Worm (Caenorhabditis elegans) whole organism, midembryonic: ENCODE measurements around the gene pat-9.

Experiments used
- T22C8.4 ChIP-seq: fragments of 200-800 bp; sonication (Bioruptor generic); IDR thresholded peaks from 2 replicates; pipeline ENCODE4 v1.3.6; 2022; ENCODE audit warnings: missing genetic modification characterization, missing compliant biosample characterization
- cog-1 ChIP-seq: sonication (generic microtip); optimal IDR thresholded peaks from 2 replicates; lab custom pipeline; 2016; ENCODE audit warnings: missing genetic modification characterization, missing compliant biosample characterization
- flt-1 ChIP-seq: fragments of 200-800 bp; sonication (Bioruptor generic); IDR thresholded peaks from 2 replicates; pipeline ENCODE4 v1.3.6; 2022; ENCODE audit warnings: missing genetic modification characterization, missing compliant biosample characterization
- klf-2 ChIP-seq: fragments of 200-800 bp; sonication (Bioruptor generic); conservative IDR thresholded peaks from 2 replicates; pipeline ENCODE4 v1.3.6; 2022; ENCODE audit warnings: missing genetic modification reagents, missing genetic modification characterization, missing compliant biosample characterization
- med-1 ChIP-seq: sonication (generic microtip); optimal IDR thresholded peaks from 2 replicates; lab custom pipeline; 2017; ENCODE audit warnings: missing genetic modification characterization, mild to moderate bottlenecking, missing compliant biosample characterization, antibody characterized with exemption, missing genetic modification reagents; ENCODE audit not compliant: insufficient read depth
- ref-1 ChIP-seq: fragments of 200-800 bp; sonication (Bioruptor generic); conservative IDR thresholded peaks from 2 replicates; pipeline ENCODE4 v1.3.6; 2022; ENCODE audit warnings: missing genetic modification reagents, missing genetic modification characterization, missing compliant biosample characterization
- tab-1 ChIP-seq: fragments of 200-800 bp; sonication (Bioruptor generic); IDR thresholded peaks from 2 replicates; pipeline ENCODE4 v1.3.6; 2022; ENCODE audit warnings: missing genetic modification characterization, missing compliant biosample characterization
- ztf-23 ChIP-seq: fragments of 200-800 bp; sonication (Bioruptor generic); IDR thresholded peaks from 2 replicates; pipeline ENCODE4 v1.3.6; 2022; ENCODE audit warnings: missing genetic modification reagents, missing genetic modification characterization, missing compliant biosample characterization
- ztf-29 ChIP-seq: fragments of 200-800 bp; sonication (Bioruptor generic); IDR thresholded peaks from 2 replicates; pipeline ENCODE4 v1.3.6; 2022; ENCODE audit warnings: missing genetic modification reagents, missing genetic modification characterization, missing compliant biosample characterization

The pat-9 gene

DNA sequence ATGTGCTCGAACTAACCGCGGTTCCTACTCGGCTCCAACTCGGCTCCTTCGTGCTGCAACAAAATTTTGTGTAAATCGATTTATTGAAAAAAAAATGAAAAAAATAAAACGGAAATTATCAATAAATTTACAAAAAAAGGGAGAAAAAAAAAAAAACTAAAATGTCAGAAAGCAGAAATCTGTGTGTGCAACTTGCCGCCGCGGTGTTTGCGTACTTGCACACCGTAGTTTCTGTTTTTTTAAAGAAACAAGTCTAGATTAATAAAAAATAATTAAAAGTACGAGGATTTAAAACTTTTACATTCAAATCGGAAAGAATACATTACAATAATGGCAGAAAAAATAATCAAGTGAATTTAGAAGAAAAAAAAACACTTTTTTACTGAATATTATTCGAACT lies 15.0 kb upstream of the pat-9 start:
- TF ChIP-seq T22C8.4, result no peak
- TF ChIP-seq flt-1 (GFP tag; lab: Robert Waterston, UW), result no peak
- TF ChIP-seq klf-2 (GFP tag; lab: Robert Waterston, UW), result no peak
- TF ChIP-seq ztf-23 (GFP tag; lab: Robert Waterston, UW), result no peak
- no peak for TF ChIP-seq med-1
- no peak for TF ChIP-seq tab-1
- TF ChIP-seq ref-1 (GFP tag; lab: Robert Waterston, UW), result no peak
- no peak for TF ChIP-seq cog-1 (tag; lab: Kevin White, UChicago)
- no peak for TF ChIP-seq ztf-29 (GFP tag; lab: Robert Waterston, UW)

DNA sequence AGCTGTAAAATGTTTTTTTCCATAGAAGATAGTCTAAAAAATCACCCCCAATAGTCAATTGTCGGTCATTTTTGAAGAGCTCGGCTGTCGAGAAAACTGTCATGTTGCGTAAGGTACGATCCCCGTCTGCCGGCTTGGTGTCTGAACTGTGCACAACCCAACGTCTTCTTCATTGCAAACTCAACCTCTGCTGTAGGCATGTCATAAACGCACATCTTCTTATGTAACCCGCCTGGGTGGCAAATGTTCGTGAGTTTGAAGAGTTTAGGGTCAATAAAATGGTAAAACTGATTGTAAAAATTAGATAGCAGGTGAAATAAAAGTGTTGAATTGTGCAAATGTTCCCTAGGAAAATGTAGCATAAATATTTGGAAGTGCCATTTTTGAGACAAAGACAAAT lies 12.4 kb upstream of the pat-9 start:
- TF ChIP-seq klf-2 (GFP tag; lab: Robert Waterston, UW) (no peak), ztf-29 (GFP tag; lab: Robert Waterston, UW) (no peak), flt-1 (GFP tag; lab: Robert Waterston, UW) (no peak), tab-1 (no peak), ztf-23 (GFP tag; lab: Robert Waterston, UW) (no peak), cog-1 (tag; lab: Kevin White, UChicago) (no peak), med-1 (no peak), ref-1 (GFP tag; lab: Robert Waterston, UW) (no peak), T22C8.4 (no peak)

DNA sequence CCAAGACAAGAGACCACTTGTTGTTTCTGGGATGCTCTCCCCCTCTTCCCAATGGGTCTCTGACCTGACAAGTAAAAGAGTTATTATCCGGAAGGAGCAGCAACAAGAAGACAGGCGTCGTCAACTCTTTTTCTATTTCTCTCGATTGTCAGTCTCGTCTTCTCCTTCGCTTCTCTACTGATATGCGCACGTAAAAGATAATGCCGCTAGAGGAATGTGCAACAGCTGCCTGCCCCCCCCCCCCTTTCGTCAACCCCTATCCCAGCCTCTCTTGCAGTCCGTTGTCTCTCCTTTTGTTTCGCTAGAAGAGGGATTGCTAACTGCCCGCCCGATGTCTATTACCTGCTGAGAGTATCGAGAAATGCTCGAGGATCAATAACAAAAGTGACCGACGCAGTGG lies 11.1 kb upstream of the pat-9 start:
- peak; percentile 1 for TF ChIP-seq cog-1 (tag; lab: Kevin White, UChicago)
- TF ChIP-seq ztf-23 (GFP tag; lab: Robert Waterston, UW), result no peak

DNA sequence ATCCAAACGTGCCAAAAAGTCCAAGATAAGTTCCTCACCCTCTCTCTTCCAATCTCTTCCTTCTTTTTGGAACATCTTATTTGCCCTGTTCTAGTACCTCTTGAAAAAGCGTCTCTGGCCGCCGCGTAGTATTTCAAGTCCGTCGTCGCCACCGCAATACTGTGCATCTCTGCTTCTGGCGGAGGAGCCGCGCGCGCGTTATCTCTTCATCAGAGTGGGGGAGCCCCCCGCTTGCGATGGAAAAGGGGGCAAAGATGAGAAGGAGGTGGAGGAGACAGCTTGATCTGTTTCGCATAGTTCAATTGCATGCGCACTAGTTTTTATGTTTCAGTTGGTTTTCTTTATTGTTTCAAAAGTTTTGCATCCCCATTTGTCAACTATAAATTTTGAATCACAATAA lies 8.9 kb upstream of the pat-9 start:
- TF ChIP-seq T22C8.4 (no peak), ref-1 (GFP tag; lab: Robert Waterston, UW) (no peak), tab-1 (no peak), flt-1 (GFP tag; lab: Robert Waterston, UW) (no peak), ztf-23 (GFP tag; lab: Robert Waterston, UW) (no peak), klf-2 (GFP tag; lab: Robert Waterston, UW) (no peak), cog-1 (tag; lab: Kevin White, UChicago) (no peak), ztf-29 (GFP tag; lab: Robert Waterston, UW) (no peak), med-1 (no peak)

DNA sequence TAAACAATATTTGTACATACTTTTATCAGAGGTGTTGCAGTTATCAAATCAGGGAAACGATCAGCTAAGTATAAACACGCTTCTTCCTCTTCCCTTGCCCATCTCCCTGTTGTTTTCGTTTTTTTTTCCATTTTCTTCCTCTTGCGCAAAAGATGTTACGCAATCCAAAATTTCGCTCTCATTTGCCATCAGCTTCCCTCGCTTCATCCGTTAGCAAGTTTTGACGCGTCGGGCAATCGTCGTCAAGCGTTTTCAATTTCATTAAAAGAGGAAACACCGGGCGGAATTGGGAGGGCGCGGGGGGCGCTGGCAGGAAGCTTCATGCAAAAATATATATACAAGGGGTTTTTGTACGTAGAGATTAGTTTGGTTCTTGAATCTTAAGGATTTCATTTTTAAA lies 6.8 kb upstream of the pat-9 start:
- TF ChIP-seq ztf-29 (GFP tag; lab: Robert Waterston, UW) (no peak), med-1 (no peak), flt-1 (GFP tag; lab: Robert Waterston, UW) (no peak), tab-1 (no peak), klf-2 (GFP tag; lab: Robert Waterston, UW) (no peak), ref-1 (GFP tag; lab: Robert Waterston, UW) (no peak), cog-1 (tag; lab: Kevin White, UChicago) (no peak)

DNA sequence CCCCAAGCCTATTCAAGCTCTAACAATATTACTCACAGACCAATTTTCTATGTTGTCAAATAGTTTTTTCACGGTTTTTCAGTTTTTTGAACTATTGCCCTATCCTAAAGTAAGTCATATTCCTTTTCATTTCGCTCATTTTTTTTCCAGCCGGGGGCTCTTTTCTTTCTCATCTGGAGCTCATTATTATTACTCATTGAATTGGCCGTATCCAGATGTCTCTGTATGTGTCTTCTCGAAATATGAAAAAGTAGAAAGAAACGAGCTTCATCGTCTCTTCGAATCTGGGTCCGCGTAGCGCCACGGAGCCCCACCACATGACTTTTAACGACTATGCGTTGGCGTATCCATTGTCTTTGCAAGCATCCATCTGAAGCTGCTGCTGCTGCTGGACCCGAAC lies 6.2 kb upstream of the pat-9 start:
- TF ChIP-seq T22C8.4 (no peak), med-1 (no peak), flt-1 (GFP tag; lab: Robert Waterston, UW) (no peak), klf-2 (GFP tag; lab: Robert Waterston, UW) (no peak), cog-1 (tag; lab: Kevin White, UChicago) (no peak), tab-1 (no peak), ztf-29 (GFP tag; lab: Robert Waterston, UW) (no peak), ref-1 (GFP tag; lab: Robert Waterston, UW) (no peak), ztf-23 (GFP tag; lab: Robert Waterston, UW) (no peak)

DNA sequence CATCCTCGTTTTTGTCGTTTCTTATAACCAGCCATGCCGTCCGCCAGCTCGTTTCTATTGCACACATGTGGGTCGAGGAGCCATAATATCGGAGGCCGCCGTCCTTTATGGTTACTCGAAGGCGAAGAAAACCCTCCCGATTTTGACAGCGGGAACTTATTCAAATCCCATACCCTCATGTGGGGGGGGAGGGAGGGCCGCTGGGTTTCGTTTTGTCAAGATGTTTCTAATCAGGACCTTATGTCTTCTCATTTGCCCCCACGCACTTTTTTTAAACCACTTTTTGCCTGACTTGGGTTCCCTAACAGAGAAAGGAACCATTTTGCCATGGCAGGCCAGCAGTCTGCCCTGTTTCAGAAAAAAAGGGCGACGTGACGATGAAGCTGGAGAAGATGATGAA lies 4.2 kb upstream of the pat-9 start:
- TF ChIP-seq T22C8.4, result no peak
- no peak for TF ChIP-seq tab-1
- TF ChIP-seq ztf-23 (GFP tag; lab: Robert Waterston, UW), result no peak
- TF ChIP-seq cog-1 (tag; lab: Kevin White, UChicago), result no peak
- TF ChIP-seq ztf-29 (GFP tag; lab: Robert Waterston, UW), result no peak

DNA sequence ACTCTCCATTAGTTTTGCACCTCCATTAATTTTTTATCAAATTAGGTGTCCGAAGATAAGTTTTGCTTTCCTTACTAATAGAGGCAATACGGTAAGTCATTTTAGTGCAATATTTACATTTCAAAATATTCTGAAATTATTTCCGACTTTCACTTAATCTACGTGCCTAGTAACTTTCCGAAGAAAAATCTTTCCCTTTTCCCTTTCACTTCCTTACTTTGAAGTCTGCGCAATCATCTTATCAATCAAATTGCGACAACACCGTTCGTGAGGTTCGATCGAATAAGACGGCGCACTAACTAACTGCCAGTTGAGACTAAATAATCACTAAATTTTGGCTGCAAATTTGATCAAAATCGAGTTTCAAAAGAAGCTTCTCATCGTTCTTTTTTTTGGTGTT lies 2.8 kb upstream of the pat-9 start:
- TF ChIP-seq T22C8.4 (no peak), ztf-29 (GFP tag; lab: Robert Waterston, UW) (no peak), ztf-23 (GFP tag; lab: Robert Waterston, UW) (no peak), med-1 (no peak), flt-1 (GFP tag; lab: Robert Waterston, UW) (no peak), klf-2 (GFP tag; lab: Robert Waterston, UW) (no peak), ref-1 (GFP tag; lab: Robert Waterston, UW) (no peak), cog-1 (tag; lab: Kevin White, UChicago) (no peak), tab-1 (no peak)

DNA sequence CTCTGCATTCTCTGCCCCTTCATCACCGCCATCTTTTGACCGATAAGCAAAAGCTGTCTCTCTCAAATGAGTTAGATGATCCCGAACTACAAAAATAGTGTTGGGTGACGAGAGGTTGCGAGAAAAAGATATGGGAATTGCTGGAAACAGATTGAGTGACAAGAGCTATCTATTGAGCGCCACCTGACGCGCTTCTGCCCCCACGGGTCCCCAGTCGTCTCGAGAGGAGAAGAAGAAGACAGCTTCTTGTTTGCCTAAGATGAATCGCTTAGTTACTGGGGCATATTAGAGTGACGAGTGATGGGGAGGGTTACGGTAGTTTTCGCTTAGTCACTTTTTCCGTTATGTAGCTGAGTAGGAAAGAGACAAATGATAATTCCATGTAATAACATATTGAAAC lies 2.1 kb upstream of the pat-9 start:
- TF ChIP-seq flt-1 (GFP tag; lab: Robert Waterston, UW) (0 out of 2 replicates have a peak, but pooled peaks have one; percentile 10), ref-1 (GFP tag; lab: Robert Waterston, UW) (no peak)

DNA sequence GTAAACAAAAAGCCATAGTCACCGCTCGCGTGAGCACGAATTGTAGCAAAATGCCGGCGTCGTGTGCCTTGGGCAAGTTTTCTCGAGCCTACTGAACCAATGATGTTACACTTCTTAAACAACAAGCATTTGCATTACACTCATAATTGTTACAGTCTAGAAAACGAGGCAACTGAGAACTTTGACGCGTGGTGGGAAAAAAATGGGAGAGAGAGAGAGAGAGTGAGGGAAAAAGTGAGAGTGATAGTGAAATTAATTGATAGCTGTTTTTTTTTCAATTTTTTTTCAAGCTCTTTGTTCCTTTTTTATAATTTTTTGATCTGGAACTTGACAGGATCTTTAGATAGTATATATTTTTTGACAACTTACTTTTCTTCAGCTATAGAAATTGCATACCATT lies 1.5 kb upstream of the pat-9 start:
- no peak for TF ChIP-seq flt-1 (GFP tag; lab: Robert Waterston, UW)
- TF ChIP-seq ref-1 (GFP tag; lab: Robert Waterston, UW), result no peak
- no peak for TF ChIP-seq T22C8.4
- no peak for TF ChIP-seq klf-2 (GFP tag; lab: Robert Waterston, UW)
- TF ChIP-seq med-1, result no peak
- TF ChIP-seq tab-1, result no peak

DNA sequence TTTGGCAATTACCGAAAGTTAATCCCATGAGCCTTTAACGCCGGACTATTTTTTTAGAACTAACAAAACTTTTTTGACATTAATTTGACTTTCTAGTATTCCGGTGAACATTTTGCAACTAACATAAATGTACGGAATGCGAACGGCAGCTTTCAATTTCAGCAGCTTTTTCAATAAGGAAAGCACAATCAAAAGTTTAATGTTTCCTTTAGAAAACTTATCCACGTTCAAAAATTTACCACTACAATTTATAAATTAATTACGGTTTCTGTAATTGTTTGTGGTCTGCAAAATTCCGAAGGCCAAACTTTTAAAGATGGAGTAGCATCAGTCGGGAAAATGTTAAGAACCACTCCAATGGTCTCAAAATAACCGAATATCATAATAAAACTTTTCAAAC lies 3.7 kb downstream of the pat-9 start, which contains the start of gene osm-1:
TSS of gene osm-1 (plus strand) at position 301 of the 400 bp plus-strand sequence.
- TF ChIP-seq ztf-23 (GFP tag; lab: Robert Waterston, UW) (no peak), med-1 (no peak), tab-1 (no peak), ref-1 (GFP tag; lab: Robert Waterston, UW) (no peak), cog-1 (tag; lab: Kevin White, UChicago) (no peak), T22C8.4 (no peak), ztf-29 (GFP tag; lab: Robert Waterston, UW) (no peak), klf-2 (GFP tag; lab: Robert Waterston, UW) (no peak), flt-1 (GFP tag; lab: Robert Waterston, UW) (no peak)
